Fruit fly (Drosophila melanogaster) whole organism, embryonic: Measurements from ENCODE around the gene Nf1.

Experiments used
- ATbp ChIP-seq: fragments of 200-800 bp; sonication (Bioruptor generic); optimal IDR thresholded peaks from 2 replicates; lab custom pipeline; 2017; ENCODE audit warnings: missing biosample characterization, mild to moderate bottlenecking, missing genetic modification characterization, missing genetic modification reagents
- CG11398 ChIP-seq: fragments of 200-800 bp; sonication (Bioruptor generic); optimal IDR thresholded peaks from 2 replicates; lab custom pipeline; 2016; ENCODE audit warnings: missing biosample characterization, missing genetic modification characterization
- CG11504 ChIP-seq: fragments of 200-800 bp; sonication (Bioruptor generic); optimal IDR thresholded peaks from 3 replicates; lab custom pipeline; 2019; ENCODE audit warnings: missing biosample characterization, mild to moderate bottlenecking, missing genetic modification characterization, moderate library complexity
- CG11695 ChIP-seq: fragments of 200-800 bp; sonication (Bioruptor generic); IDR thresholded peaks from 3 replicates; pipeline ENCODE4 v1.3.6; 2022; ENCODE audit warnings: missing biosample characterization, missing genetic modification characterization
- CG1233 ChIP-seq: fragments of 200-800 bp; sonication (Bioruptor generic); optimal IDR thresholded peaks from 4 replicates; lab custom pipeline; 2018; ENCODE audit warnings: missing biosample characterization, mild to moderate bottlenecking, missing genetic modification characterization
- CG12744 ChIP-seq: fragments of 200-800 bp; sonication (Bioruptor generic); optimal IDR thresholded peaks from 2 replicates; lab custom pipeline; 2016; ENCODE audit warnings: missing biosample characterization, missing genetic modification characterization
- CG12769 ChIP-seq: fragments of 200-800 bp; sonication (Bioruptor generic); optimal IDR thresholded peaks from 2 replicates; lab custom pipeline; 2019; ENCODE audit warnings: missing biosample characterization, mild to moderate bottlenecking, missing genetic modification characterization, moderate library complexity
- CG13424 ChIP-seq: fragments of 200-800 bp; sonication (Bioruptor generic); optimal IDR thresholded peaks from 2 replicates; lab custom pipeline; 2019; ENCODE audit warnings: missing biosample characterization, mild to moderate bottlenecking, missing genetic modification characterization, moderate library complexity
- CG15011 ChIP-seq: fragments of 200-800 bp; sonication (Bioruptor generic); optimal IDR thresholded peaks from 3 replicates; lab custom pipeline; 2018; ENCODE audit warnings: missing biosample characterization, mild to moderate bottlenecking, missing genetic modification characterization
- CG15479 ChIP-seq: fragments of 200-800 bp; sonication (Bioruptor generic); optimal IDR thresholded peaks from 3 replicates; lab custom pipeline; 2019; ENCODE audit warnings: missing biosample characterization, mild to moderate bottlenecking, missing genetic modification characterization, moderate library complexity
- CG15696 ChIP-seq: fragments of 200-800 bp; sonication (Bioruptor generic); optimal IDR thresholded peaks from 2 replicates; lab custom pipeline; 2019; ENCODE audit warnings: missing biosample characterization, mild to moderate bottlenecking, missing genetic modification characterization, moderate library complexity
- CG1647 ChIP-seq: fragments of 200-800 bp; sonication (Bioruptor generic); optimal IDR thresholded peaks from 3 replicates; lab custom pipeline; 2016; ENCODE audit warnings: missing biosample characterization, missing genetic modification characterization
- CG16813 ChIP-seq: fragments of 200-800 bp; sonication (Bioruptor generic); IDR thresholded peaks from 3 replicates; pipeline ENCODE4 v1.3.6; 2022; ENCODE audit warnings: missing biosample characterization, missing genetic modification characterization; ENCODE audit not compliant: partially characterized antibody
- CG17359 ChIP-seq: fragments of 200-800 bp; sonication (Bioruptor generic); optimal IDR thresholded peaks from 3 replicates; lab custom pipeline; 2018; ENCODE audit warnings: missing biosample characterization, mild to moderate bottlenecking, missing genetic modification characterization, moderate library complexity
- CG4707 ChIP-seq: fragments of 200-800 bp; sonication (Bioruptor generic); optimal IDR thresholded peaks from 2 replicates; lab custom pipeline; 2018; ENCODE audit warnings: missing biosample characterization, mild to moderate bottlenecking, missing genetic modification characterization, moderate library complexity
- CG5180 ChIP-seq: fragments of 200-800 bp; sonication (Bioruptor generic); optimal IDR thresholded peaks from 3 replicates; lab custom pipeline; 2017; ENCODE audit warnings: missing biosample characterization, missing genetic modification characterization, mild to moderate bottlenecking, moderate library complexity, missing genetic modification reagents
- CG7786 ChIP-seq: fragments of 200-800 bp; sonication (Bioruptor generic); optimal IDR thresholded peaks from 2 replicates; lab custom pipeline; 2016; ENCODE audit warnings: missing biosample characterization, missing genetic modification characterization
- CoRest ChIP-seq: fragments of 200-800 bp; sonication (Bioruptor generic); optimal IDR thresholded peaks from 3 replicates; lab custom pipeline; 2018; ENCODE audit warnings: missing biosample characterization, mild to moderate bottlenecking, missing genetic modification characterization, moderate library complexity
- HLHmδ ChIP-seq: fragments of 200-800 bp; sonication (Bioruptor generic); optimal IDR thresholded peaks from 2 replicates; lab custom pipeline; 2018; ENCODE audit warnings: missing biosample characterization, mild to moderate bottlenecking, missing genetic modification characterization, moderate library complexity
- Hey ChIP-seq: fragments of 200-800 bp; sonication (Bioruptor generic); optimal IDR thresholded peaks from 3 replicates; lab custom pipeline; 2018; ENCODE audit warnings: missing biosample characterization, mild to moderate bottlenecking, missing genetic modification characterization
- Jarid2 ChIP-seq: fragments of 200-800 bp; sonication (Bioruptor generic); optimal IDR thresholded peaks from 3 replicates; lab custom pipeline; 2017; ENCODE audit warnings: mild to moderate bottlenecking, missing biosample characterization, missing genetic modification reagents, missing genetic modification characterization
- MTF-1 ChIP-seq: fragments of 200-800 bp; sonication (Bioruptor generic); optimal IDR thresholded peaks from 2 replicates; lab custom pipeline; 2018; ENCODE audit warnings: missing biosample characterization, mild to moderate bottlenecking, missing genetic modification characterization, borderline replicate concordance
- NC2β ChIP-seq: fragments of 200-800 bp; sonication (Bioruptor generic); optimal IDR thresholded peaks from 2 replicates; lab custom pipeline; 2016; ENCODE audit warnings: missing biosample characterization, missing genetic modification characterization
- Opbp ChIP-seq: fragments of 200-800 bp; sonication (Bioruptor generic); IDR thresholded peaks from 3 replicates; pipeline ENCODE4 v1.3.6; 2022; ENCODE audit warnings: missing biosample characterization, missing genetic modification characterization; ENCODE audit not compliant: partially characterized antibody
- Poxn ChIP-seq: fragments of 200-800 bp; sonication (Bioruptor generic); IDR thresholded peaks from 2 replicates; pipeline ENCODE4 v1.3.6; 2022; ENCODE audit warnings: missing biosample characterization, missing genetic modification characterization
- Spps ChIP-seq: fragments of 200-800 bp; sonication (Bioruptor generic); optimal IDR thresholded peaks from 2 replicates; lab custom pipeline; 2018; ENCODE audit warnings: missing biosample characterization, mild to moderate bottlenecking, missing genetic modification characterization
- Sry-β ChIP-seq: fragments of 200-800 bp; sonication (Bioruptor generic); optimal IDR thresholded peaks from 2 replicates; lab custom pipeline; 2018; ENCODE audit warnings: missing biosample characterization, mild to moderate bottlenecking, missing genetic modification characterization, moderate library complexity
- Trl ChIP-seq, 3 experiments: fragments of >200 bp in 2 of 3; fragments of 200-800 bp in 1 of 3; sonication (Bioruptor generic) in 1 of 3; optimal IDR thresholded peaks; 2 replicates in 1 of 3; 3 replicates in 2 of 3; lab custom pipeline; 2016 to 2017; ENCODE audit warnings: missing biosample characterization in 1 of 3, missing genetic modification characterization in 1 of 3
- ac ChIP-seq: fragments of 200-800 bp; sonication (Bioruptor generic); optimal IDR thresholded peaks from 3 replicates; lab custom pipeline; 2017; ENCODE audit warnings: missing biosample characterization, mild to moderate bottlenecking, missing genetic modification characterization
- ara ChIP-seq: fragments of 200-800 bp; sonication (Bioruptor generic); IDR thresholded peaks from 2 replicates; pipeline ENCODE4 v1.3.6; 2022; ENCODE audit warnings: missing biosample characterization, missing genetic modification characterization
- az2 ChIP-seq: fragments of 200-800 bp; sonication (Bioruptor generic); optimal IDR thresholded peaks from 3 replicates; lab custom pipeline; 2016; ENCODE audit warnings: missing biosample characterization, missing genetic modification characterization
- btn ChIP-seq: fragments of 200-800 bp; sonication (Bioruptor generic); optimal IDR thresholded peaks from 2 replicates; lab custom pipeline; 2016; ENCODE audit warnings: missing biosample characterization, missing genetic modification characterization
- caup ChIP-seq: fragments of 200-800 bp; sonication (Bioruptor generic); optimal IDR thresholded peaks from 3 replicates; lab custom pipeline; 2017; ENCODE audit warnings: missing biosample characterization, mild to moderate bottlenecking, missing genetic modification characterization, moderate library complexity; ENCODE audit not compliant: severe bottlenecking
- ems ChIP-seq: fragments of 200-800 bp; sonication (Bioruptor generic); optimal IDR thresholded peaks from 3 replicates; lab custom pipeline; 2016; ENCODE audit warnings: missing biosample characterization, missing genetic modification characterization
- gce ChIP-seq: fragments of 200-800 bp; sonication (Bioruptor generic); IDR thresholded peaks from 3 replicates; pipeline ENCODE4 v1.3.6; 2022; ENCODE audit warnings: missing biosample characterization, missing genetic modification characterization
- gcm ChIP-seq: fragments of 200-800 bp; sonication (Bioruptor generic); optimal IDR thresholded peaks from 2 replicates; lab custom pipeline; 2019; ENCODE audit warnings: missing biosample characterization, mild to moderate bottlenecking, missing genetic modification characterization, moderate library complexity
- gcm2 ChIP-seq: fragments of 200-800 bp; sonication (Bioruptor generic); optimal IDR thresholded peaks from 2 replicates; lab custom pipeline; 2016; ENCODE audit warnings: missing biosample characterization, missing genetic modification characterization
- grn ChIP-seq: fragments of 200-800 bp; sonication (Bioruptor generic); optimal IDR thresholded peaks from 3 replicates; lab custom pipeline; 2017; ENCODE audit warnings: missing biosample characterization, missing genetic modification characterization
- ind ChIP-seq: fragments of 200-800 bp; sonication (Bioruptor generic); optimal IDR thresholded peaks from 3 replicates; lab custom pipeline; 2016; ENCODE audit warnings: missing biosample characterization, missing genetic modification characterization
- jigr1 ChIP-seq: fragments of 200-800 bp; sonication (Bioruptor generic); IDR thresholded peaks from 3 replicates; pipeline ENCODE4 v1.3.6; 2022; ENCODE audit warnings: missing biosample characterization, missing genetic modification characterization
- jumu ChIP-seq: fragments of 200-800 bp; sonication (Bioruptor generic); optimal IDR thresholded peaks from 3 replicates; lab custom pipeline; 2016; ENCODE audit warnings: missing biosample characterization, missing genetic modification characterization
- klu ChIP-seq: fragments of 200-800 bp; sonication (Bioruptor generic); IDR thresholded peaks from 2 replicates; pipeline ENCODE4 v1.3.6; 2022; ENCODE audit warnings: missing biosample characterization, missing genetic modification characterization
- lov ChIP-seq, 2 experiments: fragments of 200-800 bp in 1 of 2; fragments of >200 bp in 1 of 2; sonication (Bioruptor generic) in 1 of 2; IDR thresholded peaks in 1 of 2; optimal IDR thresholded peaks in 1 of 2; 2 replicates in 1 of 2; 3 replicates in 1 of 2; pipeline versions ENCODE4 v1.3.6 to Lab custom; 2017 to 2022; ENCODE audit warnings: missing biosample characterization in 1 of 2, missing genetic modification characterization in 1 of 2
- nau ChIP-seq: fragments of 200-800 bp; sonication (Bioruptor generic); optimal IDR thresholded peaks from 3 replicates; lab custom pipeline; 2017; ENCODE audit warnings: missing biosample characterization, mild to moderate bottlenecking, missing genetic modification characterization, missing genetic modification reagents
- nerfin-1 ChIP-seq: fragments of 200-800 bp; sonication (Bioruptor generic); optimal IDR thresholded peaks from 3 replicates; lab custom pipeline; 2019; ENCODE audit warnings: missing biosample characterization, mild to moderate bottlenecking, missing genetic modification characterization, moderate library complexity
- sens ChIP-seq: fragments of 200-800 bp; sonication (Bioruptor generic); peaks from one replicate; lab custom pipeline; 2016; ENCODE audit warnings: missing biosample characterization, missing genetic modification characterization
- sima ChIP-seq: fragments of 200-800 bp; sonication (Bioruptor generic); optimal IDR thresholded peaks from 2 replicates; lab custom pipeline; 2016; ENCODE audit warnings: missing biosample characterization, missing genetic modification characterization
- sqz ChIP-seq: fragments of 200-800 bp; sonication (Bioruptor generic); optimal IDR thresholded peaks from 3 replicates; lab custom pipeline; 2018; ENCODE audit warnings: missing biosample characterization, mild to moderate bottlenecking, missing genetic modification characterization
- tap ChIP-seq: fragments of 200-800 bp; optimal IDR thresholded peaks from 3 replicates; lab custom pipeline; 2019; ENCODE audit warnings: missing biosample characterization, mild to moderate bottlenecking, missing genetic modification characterization, moderate library complexity

The Nf1 gene

DNA sequence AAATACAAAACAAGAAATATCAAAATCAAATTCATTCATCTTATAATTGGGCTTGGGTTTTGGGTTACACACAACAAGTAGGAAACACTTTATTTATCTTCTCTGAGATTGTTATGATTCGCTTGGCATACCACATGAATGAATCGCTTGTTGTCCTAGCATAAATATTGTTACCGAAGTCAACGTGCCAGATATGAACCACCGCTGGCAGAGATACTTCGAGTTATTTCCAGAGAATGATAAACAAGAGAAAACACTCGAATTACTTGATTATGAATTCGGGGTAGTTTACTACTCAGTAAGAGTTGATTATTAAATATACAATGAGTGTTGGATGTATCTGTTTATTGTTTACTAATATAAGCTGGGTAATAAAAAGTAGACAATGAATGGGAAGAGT is 28.7 kb downstream of the Nf1 start (continued):
- TF ChIP-seq CG16813 (GFP tag; lab: Robert Waterston, UW) (no peak), sqz (GFP tag; lab: Kevin White, UChicago) (peak; percentile 52), gcm2 (no peak), az2 (GFP tag; lab: Kevin White, UChicago) (no peak), CG15479 (no peak), CoRest (tag; lab: Kevin White, UChicago) (peak; percentile 17), CG13424 (tag; lab: Kevin White, UChicago) (peak; percentile 26), jigr1 (GFP tag; lab: Robert Waterston, UW) (no peak), tap (tag; lab: Kevin White, UChicago) (peak; percentile 31), CG11398 (peak; percentile 44), NC2β (peak; percentile 6), sens (peak; percentile 75), ara (GFP tag; lab: Robert Waterston, UW) (no peak), Jarid2 (GFP tag; lab: Kevin White, UChicago) (peak; percentile 1), btn (GFP tag; lab: Kevin White, UChicago) (no peak), sima (GFP tag; lab: Kevin White, UChicago) (no peak), CG4707 (GFP tag; lab: Kevin White, UChicago) (peak; percentile 67), Poxn (GFP tag; lab: Robert Waterston, UW) (no peak), MTF-1 (GFP tag; lab: Kevin White, UChicago) (peak; percentile 61), CG12769 (tag; lab: Kevin White, UChicago) (peak; percentile 11), lov (optimal IDR thresholded peaks at IDR 0.05; lab: Kevin White, UChicago) (no peak), lov (GFP tag; IDR thresholded peaks at IDR 0.05; lab: Robert Waterston, UW) (0 out of 3 replicates have a peak, but pooled peaks have one; percentile 5), ac (GFP tag; lab: Kevin White, UChicago) (peak; percentile 72), CG15011 (GFP tag; lab: Kevin White, UChicago) (peak; percentile 52), HLHmδ (GFP tag; lab: Kevin White, UChicago) (peak; percentile 95), ems (GFP tag; lab: Kevin White, UChicago) (no peak), CG12744 (GFP tag; lab: Kevin White, UChicago) (no peak), jumu (GFP tag; lab: Kevin White, UChicago) (no peak), Sry-β (GFP tag; lab: Kevin White, UChicago) (peak; percentile 9), CG11695 (GFP tag; lab: Robert Waterston, UW) (0 out of 3 replicates have a peak, but pooled peaks have one; percentile 17), caup (GFP tag; lab: Kevin White, UChicago) (peak; percentile 39), ATbp (peak; percentile 65), CG1233 (GFP tag; lab: Kevin White, UChicago) (peak; percentile 63), CG17359 (peak; percentile 43), CG7786 (GFP tag; lab: Kevin White, UChicago) (no peak), gcm (peak; percentile 52), klu (GFP tag; lab: Robert Waterston, UW) (no peak), Trl (optimal IDR thresholded peaks at IDR 0.05; lab: Kevin White, UChicago) (no peak), Trl (GFP tag; optimal IDR thresholded peaks at IDR 0.05; lab: Kevin White, UChicago) (no peak), CG15696 (tag; lab: Kevin White, UChicago) (peak; percentile 82), CG11504 (tag; lab: Kevin White, UChicago) (peak; percentile 11), CG1647 (no peak), Spps (tag; lab: Kevin White, UChicago) (peak; percentile 42), Opbp (no peak), ind (no peak), nau (GFP tag; lab: Kevin White, UChicago) (no peak), CG5180 (no peak), grn (GFP tag; lab: Kevin White, UChicago) (peak; percentile 57), gce (GFP tag; lab: Robert Waterston, UW) (no peak), Hey (tag; lab: Kevin White, UChicago) (peak; percentile 31), nerfin-1 (tag; lab: Kevin White, UChicago) (peak; percentile 57)
